Fruit fly (Drosophila melanogaster): ENCODE measurements around the gene CG6418.

The CG6418 gene

DNA sequence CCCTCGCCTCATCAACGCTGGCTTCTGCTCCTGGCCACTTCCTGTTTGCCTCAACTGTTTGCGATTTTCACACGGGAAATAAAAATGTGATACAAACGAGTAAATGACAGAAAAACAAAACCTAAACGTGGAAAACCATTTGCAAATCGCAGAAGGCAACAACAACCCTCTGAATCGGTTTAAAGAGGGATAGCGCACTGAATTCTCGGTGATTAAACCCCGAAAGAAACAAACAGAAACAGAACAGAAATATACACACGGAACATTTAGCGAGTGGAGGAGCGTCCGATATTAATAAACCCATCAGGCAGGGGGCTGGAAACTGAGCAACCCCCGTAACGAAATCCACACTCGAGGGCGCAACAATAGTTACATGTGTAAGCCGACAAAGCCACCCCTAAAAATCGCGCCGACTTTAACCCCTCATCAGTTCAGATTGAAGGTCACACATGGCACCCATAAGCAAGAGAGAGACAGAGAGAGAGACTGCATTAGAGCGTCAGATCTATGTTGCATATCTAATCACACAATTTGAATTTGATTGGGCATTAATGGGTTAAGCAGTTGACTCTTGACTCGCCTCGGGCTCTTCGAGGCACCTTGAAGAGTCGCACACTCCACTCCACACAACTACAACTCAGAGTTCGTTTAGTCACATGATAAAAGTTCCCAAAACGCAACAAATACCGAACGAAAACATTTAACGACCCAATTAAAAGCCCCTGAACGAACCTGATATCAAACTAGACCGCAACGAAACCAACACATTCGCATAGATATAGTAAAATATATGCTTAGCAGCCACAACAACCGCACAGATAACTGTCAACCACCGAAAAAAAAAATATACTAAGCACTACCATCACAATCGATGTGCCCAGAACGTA, 16.9 kb downstream of the CG6418 start:
- TF ChIP-seq gl (tag; optimal IDR thresholded peaks at IDR 0.05) (no peak), CG10348 (GFP tag; IDR thresholded peaks at IDR 0.05) (no peak), EcR (GFP tag; optimal IDR thresholded peaks at IDR 0.05) (no peak), CG34367 (tag; optimal IDR thresholded peaks at IDR 0.05) (no peak), Pif1B (GFP tag; optimal IDR thresholded peaks at IDR 0.05) (no peak), Ets98B (GFP tag; IDR thresholded peaks at IDR 0.05) (no peak), Pif1A (GFP tag; optimal IDR thresholded peaks at IDR 0.05) (no peak), CG15710 (tag; optimal IDR thresholded peaks at IDR 0.05) (no peak)

DNA sequence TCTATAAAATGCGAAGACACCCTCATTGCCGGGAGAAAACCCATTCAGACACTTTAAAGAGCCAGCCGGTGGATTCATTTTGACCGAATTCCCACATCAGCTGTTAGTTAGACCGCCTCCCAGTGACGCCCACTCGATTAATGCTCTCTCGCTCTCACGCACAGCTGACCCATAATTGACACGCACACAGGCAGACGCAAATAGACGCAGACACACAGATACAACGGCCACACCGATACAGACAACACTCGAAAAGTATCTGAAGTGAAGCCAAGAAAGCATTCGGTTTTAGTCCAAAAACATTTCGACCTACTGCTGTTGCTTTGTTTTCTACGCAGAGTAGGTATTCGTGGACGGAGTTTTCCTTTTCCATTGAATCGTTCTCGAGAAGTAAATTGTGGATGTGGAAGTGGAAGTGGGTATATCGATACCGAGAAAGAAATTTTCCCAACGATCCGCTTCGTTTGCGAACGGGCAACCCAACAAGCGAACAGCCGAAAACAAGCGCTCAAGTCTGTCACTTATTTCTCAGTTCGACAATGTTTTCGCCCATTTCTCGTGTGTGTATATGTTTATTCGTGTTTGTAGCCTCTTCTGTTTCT, 18.7 kb downstream of the CG6418 start:
- no peak; the same call in 1 of the 2 replicates for TF ChIP-seq Ets98B (GFP tag; IDR thresholded peaks at IDR 0.05)
- TF ChIP-seq Pif1B (GFP tag; optimal IDR thresholded peaks at IDR 0.05), result no peak
- TF ChIP-seq CG12605 (GFP tag; IDR thresholded peaks at IDR 0.05), result no peak
- TF ChIP-seq fd96Ca (GFP tag; IDR thresholded peaks at IDR 0.05), result no peak
- TF ChIP-seq CG17806 (tag; optimal IDR thresholded peaks at IDR 0.05), result no peak
- no peak for TF ChIP-seq CG8301 (tag; optimal IDR thresholded peaks at IDR 0.05)
- no peak for TF ChIP-seq CG14655 (GFP tag; optimal IDR thresholded peaks at IDR 0.05)
- TF ChIP-seq CG32121 (GFP tag; IDR thresholded peaks at IDR 0.05), result peak; percentile 53
- TF ChIP-seq CG13204 (GFP tag; optimal IDR thresholded peaks at IDR 0.05), result no peak
- TF ChIP-seq CG4496 (GFP tag; IDR thresholded peaks at IDR 0.05), result 0 out of 3 replicates have a peak, but pooled peaks have one; percentile 8
- TF ChIP-seq Snoo (tag; optimal IDR thresholded peaks at IDR 0.05), result no peak
- TF ChIP-seq CG15710 (tag; optimal IDR thresholded peaks at IDR 0.05), result no peak
- no peak for TF ChIP-seq CG8159 (tag; optimal IDR thresholded peaks at IDR 0.05)
- no peak for TF ChIP-seq CG10348 (GFP tag; IDR thresholded peaks at IDR 0.05)
- no peak for TF ChIP-seq Pif1A (GFP tag; optimal IDR thresholded peaks at IDR 0.05)
- TF ChIP-seq CG9948 (tag; optimal IDR thresholded peaks at IDR 0.05), result no peak

DNA sequence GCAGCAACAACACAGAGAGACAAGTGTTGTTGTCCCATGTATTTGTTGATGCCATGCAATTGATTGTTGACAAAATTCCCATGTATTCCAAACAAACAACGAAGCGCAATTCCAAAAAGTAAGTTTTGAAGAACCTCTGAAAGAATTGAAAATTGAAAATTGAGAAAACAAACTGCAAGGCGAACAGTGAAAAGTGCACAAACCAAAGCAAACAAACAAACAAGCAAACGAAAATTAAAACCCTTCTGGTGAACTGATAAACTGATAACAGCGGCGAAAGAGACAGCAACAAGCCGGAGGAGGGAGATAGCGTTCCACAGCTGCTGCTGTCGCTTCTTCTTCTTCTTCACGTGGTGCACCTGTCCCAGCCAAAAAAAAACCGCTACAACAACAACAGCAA, 20.3 kb downstream of the CG6418 start:
- TF ChIP-seq D1 (tag; optimal IDR thresholded peaks at IDR 0.05) (no peak), EcR (GFP tag; optimal IDR thresholded peaks at IDR 0.05) (no peak), rn (GFP tag; IDR thresholded peaks at IDR 0.05) (no peak), Snoo (tag; optimal IDR thresholded peaks at IDR 0.05) (peak; percentile 11), Ets98B (GFP tag; IDR thresholded peaks at IDR 0.05) (no peak)

- TF ChIP-seq CG4496 (GFP tag; IDR thresholded peaks at IDR 0.05) (peak; percentile 82), fd96Ca (GFP tag; IDR thresholded peaks at IDR 0.05) (peak; percentile 57; the same call in 1 of the 3 replicates), Ets98B (GFP tag; IDR thresholded peaks at IDR 0.05) (peak; percentile 68), CG10348 (GFP tag; IDR thresholded peaks at IDR 0.05) (no peak), EcR (GFP tag; optimal IDR thresholded peaks at IDR 0.05) (peak; percentile 87), CG12605 (GFP tag; IDR thresholded peaks at IDR 0.05) (peak; percentile 77; the same call in 1 of the 2 replicates), D1 (tag; optimal IDR thresholded peaks at IDR 0.05) (peak; percentile 25), CG8159 (tag; optimal IDR thresholded peaks at IDR 0.05) (peak; percentile 14), CG32121 (GFP tag; IDR thresholded peaks at IDR 0.05) (peak; percentile 75), Pif1B (GFP tag; optimal IDR thresholded peaks at IDR 0.05) (peak; percentile 61), CG15710 (tag; optimal IDR thresholded peaks at IDR 0.05) (no peak), CG13204 (GFP tag; optimal IDR thresholded peaks at IDR 0.05) (peak; percentile 75), CG8301 (tag; optimal IDR thresholded peaks at IDR 0.05) (peak; percentile 0), gl (tag; optimal IDR thresholded peaks at IDR 0.05) (no peak), Pif1A (GFP tag; optimal IDR thresholded peaks at IDR 0.05) (peak; percentile 19)
Measured at dm6 chr3L:10857515-10858023, 21.3 kb downstream of the CG6418 start.

DNA sequence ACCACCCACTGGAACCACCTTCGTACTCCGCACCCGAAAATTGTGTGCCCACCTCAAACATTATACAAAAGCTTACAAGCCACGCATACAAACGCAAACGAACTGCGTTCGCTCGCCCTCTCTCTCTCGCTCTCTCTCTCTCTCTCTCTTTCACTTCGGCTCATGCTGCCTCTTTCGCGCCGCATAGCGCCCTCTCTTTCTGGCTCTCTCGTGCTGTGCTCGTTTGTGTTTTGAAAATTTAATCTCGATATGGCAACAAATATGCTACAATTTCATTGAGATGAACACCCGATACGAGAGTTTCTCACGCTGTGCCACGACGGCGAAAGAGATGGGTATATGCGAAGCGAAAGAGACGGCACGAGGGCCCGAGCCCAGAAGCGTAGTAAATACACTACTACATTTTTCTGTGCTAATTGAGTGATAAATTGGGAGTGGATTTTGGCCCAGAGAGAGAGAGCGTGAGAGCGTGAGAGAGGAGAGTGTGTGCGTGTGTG, 22.3 kb downstream of the CG6418 start:
- TF ChIP-seq CG34367 (tag; optimal IDR thresholded peaks at IDR 0.05), result no peak
- TF ChIP-seq CG13204 (GFP tag; optimal IDR thresholded peaks at IDR 0.05), result peak; percentile 36
- no peak for TF ChIP-seq CG9948 (tag; optimal IDR thresholded peaks at IDR 0.05)
- TF ChIP-seq CG14655 (GFP tag; optimal IDR thresholded peaks at IDR 0.05), result peak; percentile 15
- TF ChIP-seq CG32121 (GFP tag; IDR thresholded peaks at IDR 0.05), result peak; percentile 70; the same call in 1 of the 2 replicates
- TF ChIP-seq CG8301 (tag; optimal IDR thresholded peaks at IDR 0.05), result no peak
- peak; percentile 10 for TF ChIP-seq CG15710 (tag; optimal IDR thresholded peaks at IDR 0.05)
- no peak for TF ChIP-seq D1 (tag; optimal IDR thresholded peaks at IDR 0.05)
- TF ChIP-seq EcR (GFP tag; optimal IDR thresholded peaks at IDR 0.05), result peak; percentile 84
- peak; percentile 17 for TF ChIP-seq CG17806 (tag; optimal IDR thresholded peaks at IDR 0.05)
- TF ChIP-seq Pif1B (GFP tag; optimal IDR thresholded peaks at IDR 0.05), result peak; percentile 65
- TF ChIP-seq rn (GFP tag; IDR thresholded peaks at IDR 0.05), result no peak
- TF ChIP-seq Ets98B (GFP tag; IDR thresholded peaks at IDR 0.05), result peak; percentile 73
- no peak for TF ChIP-seq Pif1A (GFP tag; optimal IDR thresholded peaks at IDR 0.05)
- TF ChIP-seq CG10348 (GFP tag; IDR thresholded peaks at IDR 0.05), result no peak
- TF ChIP-seq fd96Ca (GFP tag; IDR thresholded peaks at IDR 0.05), result peak; percentile 75
- TF ChIP-seq CG8159 (tag; optimal IDR thresholded peaks at IDR 0.05), result peak; percentile 10
- TF ChIP-seq CG12605 (GFP tag; IDR thresholded peaks at IDR 0.05), result no peak; the same call in 1 of the 2 replicates
- TF ChIP-seq Snoo (tag; optimal IDR thresholded peaks at IDR 0.05), result peak; percentile 16
- peak; percentile 21 for TF ChIP-seq gl (tag; optimal IDR thresholded peaks at IDR 0.05)
- peak; percentile 76 for TF ChIP-seq CG4496 (GFP tag; IDR thresholded peaks at IDR 0.05)
